Worm (Caenorhabditis elegans) whole organism, L4 larva: ENCODE results near the gene F19G12.8.
"Not testable (repeated sequence)": the region's sequence is repeated elsewhere in the genome, so short reads cannot be mapped to it uniquely, and the experiment has no call there.

ENCODE experiments used
- ama-1 ChIP-seq: fragments of 150-350 bp; optimal IDR thresholded peaks from 2 replicates; lab custom pipeline; 2014; ENCODE audit warnings: inconsistent platforms, mixed read lengths
- dmd-9 ChIP-seq: fragments of 200-800 bp; sonication (Bioruptor generic); IDR thresholded peaks from 2 replicates; pipeline ENCODE4 v1.3.6; 2022; ENCODE audit warnings: missing genetic modification reagents, missing genetic modification characterization, missing compliant biosample characterization
- egl-43 ChIP-seq: fragments of 200-800 bp; sonication (Bioruptor generic); IDR thresholded peaks from 2 replicates; pipeline ENCODE4 v1.3.6; 2022; ENCODE audit warnings: missing genetic modification reagents, missing genetic modification characterization, missing compliant biosample characterization
- fkh-10 ChIP-seq: fragments of 150-350 bp; optimal IDR thresholded peaks from 2 replicates; lab custom pipeline; 2014; ENCODE audit warnings: missing biosample characterization, missing genetic modification reagents, missing genetic modification characterization
- hmg-1.1 ChIP-seq: fragments of 200-800 bp; sonication (Bioruptor generic); IDR thresholded peaks from 2 replicates; pipeline ENCODE4 v1.3.6; 2022; ENCODE audit warnings: missing genetic modification reagents, missing genetic modification characterization, missing compliant biosample characterization
- madf-9 ChIP-seq: fragments of 200-800 bp; sonication (Bioruptor generic); conservative IDR thresholded peaks from 2 replicates; pipeline ENCODE4 v1.3.6; 2022; ENCODE audit warnings: missing genetic modification reagents, missing genetic modification characterization, missing compliant biosample characterization
- nhr-237 ChIP-seq: sonication (generic microtip); optimal IDR thresholded peaks from 2 replicates; lab custom pipeline; 2017; ENCODE audit warnings: missing biosample characterization, missing genetic modification characterization
- nhr-76 ChIP-seq: fragments of 150-350 bp; optimal IDR thresholded peaks from 2 replicates; lab custom pipeline; 2014; ENCODE audit warnings: missing biosample characterization, missing genetic modification characterization
- pha-4 ChIP-seq, 2 experiments: fragments of 150-350 bp in 1 of 2; fragments of 200-800 bp in 1 of 2; sonication (Bioruptor generic) in 1 of 2; IDR thresholded peaks in 1 of 2; optimal IDR thresholded peaks in 1 of 2; 2 replicates each; pipeline versions ENCODE4 v1.3.6 to Lab custom; 2014 to 2022; ENCODE audit warnings: missing genetic modification characterization in 2 of 2, missing genetic modification reagents in 2 of 2, missing biosample characterization in 1 of 2, missing compliant biosample characterization in 1 of 2
- pqm-1 ChIP-seq: sonication (generic microtip); optimal IDR thresholded peaks from 2 replicates; lab custom pipeline; 2017; ENCODE audit warnings: missing biosample characterization, missing genetic modification characterization
- sdz-12 ChIP-seq: fragments of 200-800 bp; sonication (Bioruptor generic); optimal IDR thresholded peaks from 2 replicates; lab custom pipeline; 2018; ENCODE audit warnings: mild to moderate bottlenecking, missing genetic modification characterization, missing compliant biosample characterization

DNA sequence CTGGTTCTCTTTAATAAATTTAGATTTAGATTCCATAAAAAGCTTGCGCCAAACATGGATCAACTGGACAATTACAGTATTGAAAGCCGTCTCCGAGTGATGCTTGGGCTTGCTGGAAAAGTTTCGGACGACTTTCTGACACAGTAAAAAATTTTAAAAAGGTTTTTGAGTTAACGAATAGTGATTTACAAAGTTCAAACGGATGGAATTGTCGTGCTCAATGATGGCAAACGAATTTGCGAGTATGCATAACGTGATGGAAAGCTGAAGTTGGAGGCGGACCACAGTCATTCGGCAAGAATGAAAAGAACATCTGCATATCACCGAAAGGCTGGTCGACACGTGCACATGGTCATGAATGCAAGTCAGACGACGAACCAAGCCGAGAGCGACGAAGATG lies 13.1 kb upstream of the F19G12.8 start, which contains the start of gene ZK402.1:
- TF ChIP-seq hmg-1.1; nhr-76 (tag; lab: Kevin White, UChicago); egl-43 (GFP tag; lab: Robert Waterston, UW); dmd-9 (GFP tag; lab: Robert Waterston, UW); nhr-237 (tag; lab: Kevin White, UChicago); fkh-10 (GFP tag; lab: Kevin White, UChicago); madf-9 (GFP tag; lab: Robert Waterston, UW); pha-4 (GFP tag; IDR thresholded peaks at IDR 0.05; lab: Robert Waterston, UW); pha-4 (tag; optimal IDR thresholded peaks at IDR 0.05; lab: Kevin White, UChicago); ama-1 (lab: Kevin White, UChicago); sdz-12; pqm-1: not testable (repeated sequence)
